Worm (Caenorhabditis elegans) whole organism, early embryonic: ENCODE measurements around the gene nhr-207.

ENCODE experiments used
- B0310.2 ChIP-seq: sonication (generic microtip); optimal IDR thresholded peaks from 2 replicates; lab custom pipeline; 2016; ENCODE audit warnings: mild to moderate bottlenecking, missing genetic modification characterization, missing compliant biosample characterization
- F13C5.2 ChIP-seq: sonication (generic microtip); optimal IDR thresholded peaks from 2 replicates; lab custom pipeline; 2017; ENCODE audit warnings: mild to moderate bottlenecking, missing genetic modification characterization, inconsistent platforms, missing compliant biosample characterization
- aly-1 ChIP-seq: sonication (generic microtip); optimal IDR thresholded peaks from 2 replicates; lab custom pipeline; 2016; ENCODE audit warnings: missing genetic modification characterization, missing compliant biosample characterization
- ama-1 ChIP-seq: fragments of 150-350 bp; optimal IDR thresholded peaks from 2 replicates; lab custom pipeline; 2014
- ceh-13 ChIP-seq: fragments of 200-800 bp; sonication (Bioruptor generic); optimal IDR thresholded peaks from 2 replicates; lab custom pipeline; 2018; ENCODE audit warnings: mild to moderate bottlenecking, missing genetic modification characterization, missing compliant biosample characterization
- ceh-36 ChIP-seq: sonication (generic microtip); optimal IDR thresholded peaks from 2 replicates; lab custom pipeline; 2016; ENCODE audit warnings: missing genetic modification characterization, inconsistent platforms, missing compliant biosample characterization
- ets-7 ChIP-seq: sonication (generic microtip); optimal IDR thresholded peaks from 2 replicates; lab custom pipeline; 2016; ENCODE audit warnings: missing genotype, missing genetic modification characterization, missing compliant biosample characterization
- flt-1 ChIP-seq: fragments of 200-800 bp; sonication (Bioruptor generic); IDR thresholded peaks from 2 replicates; pipeline ENCODE4 v1.3.6; 2022; ENCODE audit warnings: missing genetic modification characterization, missing compliant biosample characterization
- hmbx-1 ChIP-seq: sonication (generic microtip); optimal IDR thresholded peaks from 2 replicates; lab custom pipeline; 2016; ENCODE audit warnings: mild to moderate bottlenecking, missing genetic modification characterization, missing compliant biosample characterization
- hmg-4 ChIP-seq: fragments of 200-800 bp; sonication (Bioruptor generic); optimal IDR thresholded peaks from 2 replicates; lab custom pipeline; 2018; ENCODE audit warnings: mild to moderate bottlenecking, missing genetic modification characterization, missing compliant biosample characterization
- hnd-1 ChIP-seq: sonication (generic microtip); optimal IDR thresholded peaks from 2 replicates; lab custom pipeline; 2016; ENCODE audit warnings: missing genetic modification characterization, missing compliant biosample characterization
- pes-1 ChIP-seq: fragments of 200-800 bp; sonication (Bioruptor generic); IDR thresholded peaks from 2 replicates; pipeline ENCODE4 v1.3.6; 2022; ENCODE audit warnings: missing genetic modification reagents, missing genetic modification characterization, missing compliant biosample characterization
- scrt-1 ChIP-seq: fragments of 200-800 bp; sonication (Bioruptor generic); IDR thresholded peaks from 2 replicates; pipeline ENCODE4 v1.3.6; 2022; ENCODE audit warnings: missing genetic modification characterization, missing compliant biosample characterization
- sea-1 ChIP-seq: fragments of 200-800 bp; sonication (Bioruptor generic); conservative IDR thresholded peaks from 2 replicates; pipeline ENCODE4 v1.3.6; 2022; ENCODE audit warnings: missing genetic modification characterization, missing compliant biosample characterization
- tbx-11 ChIP-seq: fragments of 200-800 bp; sonication (Bioruptor generic); IDR thresholded peaks from 2 replicates; pipeline ENCODE4 v1.3.6; 2022; ENCODE audit warnings: missing genetic modification characterization, missing compliant biosample characterization
- tbx-37 ChIP-seq: fragments of 200-800 bp; sonication (Bioruptor generic); conservative IDR thresholded peaks from 2 replicates; pipeline ENCODE4 v1.3.6; 2022; ENCODE audit warnings: missing genetic modification reagents, missing genetic modification characterization, missing compliant biosample characterization
- tra-4 ChIP-seq: sonication (generic microtip); optimal IDR thresholded peaks from 2 replicates; lab custom pipeline; 2017; ENCODE audit warnings: missing genetic modification characterization, missing compliant biosample characterization

The nhr-207 gene

ce11 chrV:12068437-12068836, 27.5 kb upstream of the nhr-207 start, which contains the start of gene kmo-2:
Gene kmo-2 (minus strand): TSS chrV:12068537.
- no peak for TF ChIP-seq scrt-1
- TF ChIP-seq tbx-11 = no peak
- no peak for TF ChIP-seq F13C5.2
- TF ChIP-seq hmg-4 (GFP tag; lab: Kevin White, UChicago) = no peak
- TF ChIP-seq aly-1 (tag; lab: Kevin White, UChicago) = no peak
- no peak for TF ChIP-seq tbx-37 (GFP tag; lab: Robert Waterston, UW)
- no peak for TF ChIP-seq ama-1 (lab: Kevin White, UChicago)

ce11 chrV:12070419-12070818, 25.5 kb upstream of the nhr-207 start, which contains the start of gene kmo-1:
Gene kmo-1 (minus strand): TSS chrV:12070519.
- no peak for TF ChIP-seq ama-1 (lab: Kevin White, UChicago)

ce11 chrV:12071483-12071882, 24.5 kb upstream of the nhr-207 start:
- no peak for TF ChIP-seq aly-1 (tag; lab: Kevin White, UChicago)
- no peak for TF ChIP-seq F13C5.2
- no peak for TF ChIP-seq tbx-11
- no peak for TF ChIP-seq pes-1 (GFP tag; lab: Robert Waterston, UW)
- TF ChIP-seq hnd-1 (tag; lab: Kevin White, UChicago) = no peak
- no peak for TF ChIP-seq tra-4 (tag; lab: Kevin White, UChicago)
- no peak for TF ChIP-seq B0310.2 (tag; lab: Kevin White, UChicago)
- no peak for TF ChIP-seq ama-1 (lab: Kevin White, UChicago)
- no peak for TF ChIP-seq ets-7 (tag; lab: Kevin White, UChicago)
- TF ChIP-seq scrt-1 = no peak
- no peak for TF ChIP-seq tbx-37 (GFP tag; lab: Robert Waterston, UW)
- TF ChIP-seq flt-1 (GFP tag; lab: Robert Waterston, UW) = no peak
- TF ChIP-seq ceh-36 = no peak
- TF ChIP-seq hmg-4 (GFP tag; lab: Kevin White, UChicago) = no peak
- TF ChIP-seq hmbx-1 (tag; lab: Kevin White, UChicago) = no peak
- TF ChIP-seq sea-1 (GFP tag; lab: Robert Waterston, UW) = no peak
- TF ChIP-seq ceh-13 (GFP tag; lab: Kevin White, UChicago) = no peak

ce11 chrV:12074886-12075285, 21.1 kb upstream of the nhr-207 start, which contains the start of gene R07B7.6:
Gene R07B7.6 (minus strand): TSS chrV:12074986.
- TF ChIP-seq hmg-4 (GFP tag; lab: Kevin White, UChicago) (no peak), ceh-36 (no peak), tra-4 (tag; lab: Kevin White, UChicago) (no peak), flt-1 (GFP tag; lab: Robert Waterston, UW) (no peak), ets-7 (tag; lab: Kevin White, UChicago) (no peak), F13C5.2 (no peak), B0310.2 (tag; lab: Kevin White, UChicago) (no peak), hnd-1 (tag; lab: Kevin White, UChicago) (no peak), hmbx-1 (tag; lab: Kevin White, UChicago) (no peak)

ce11 chrV:12075983-12076382, 20.0 kb upstream of the nhr-207 start:
- TF ChIP-seq aly-1 (tag; lab: Kevin White, UChicago) (no peak), hnd-1 (tag; lab: Kevin White, UChicago) (no peak), tbx-11 (no peak), flt-1 (GFP tag; lab: Robert Waterston, UW) (no peak), hmg-4 (GFP tag; lab: Kevin White, UChicago) (no peak), F13C5.2 (no peak), ets-7 (tag; lab: Kevin White, UChicago) (no peak), tbx-37 (GFP tag; lab: Robert Waterston, UW) (no peak), pes-1 (GFP tag; lab: Robert Waterston, UW) (no peak), ceh-13 (GFP tag; lab: Kevin White, UChicago) (no peak), hmbx-1 (tag; lab: Kevin White, UChicago) (no peak), scrt-1 (no peak), sea-1 (GFP tag; lab: Robert Waterston, UW) (no peak), ceh-36 (no peak), ama-1 (lab: Kevin White, UChicago) (no peak), tra-4 (tag; lab: Kevin White, UChicago) (no peak), B0310.2 (tag; lab: Kevin White, UChicago) (no peak)

- TF ChIP-seq hmg-4 (GFP tag; lab: Kevin White, UChicago) = no peak
- no peak for TF ChIP-seq hmbx-1 (tag; lab: Kevin White, UChicago)
- no peak for TF ChIP-seq B0310.2 (tag; lab: Kevin White, UChicago)
- no peak for TF ChIP-seq F13C5.2
- TF ChIP-seq ceh-13 (GFP tag; lab: Kevin White, UChicago) = no peak
- TF ChIP-seq sea-1 (GFP tag; lab: Robert Waterston, UW) = no peak
- no peak for TF ChIP-seq tbx-11
- no peak for TF ChIP-seq flt-1 (GFP tag; lab: Robert Waterston, UW)
- no peak for TF ChIP-seq tra-4 (tag; lab: Kevin White, UChicago)
- no peak for TF ChIP-seq pes-1 (GFP tag; lab: Robert Waterston, UW)
- no peak for TF ChIP-seq ceh-36
- no peak for TF ChIP-seq ama-1 (lab: Kevin White, UChicago)
- no peak for TF ChIP-seq ets-7 (tag; lab: Kevin White, UChicago)
- no peak for TF ChIP-seq scrt-1
- TF ChIP-seq hnd-1 (tag; lab: Kevin White, UChicago) = no peak
- TF ChIP-seq tbx-37 (GFP tag; lab: Robert Waterston, UW) = no peak
- TF ChIP-seq aly-1 (tag; lab: Kevin White, UChicago) = no peak
Measured at ce11 chrV:12080274-12080673, 15.7 kb upstream of the nhr-207 start, which contains the start of gene R07B7.9. Gene R07B7.9 (minus strand): TSS chrV:12080374.

- no peak for TF ChIP-seq ets-7 (tag; lab: Kevin White, UChicago)
- TF ChIP-seq tbx-11 = no peak
- TF ChIP-seq tra-4 (tag; lab: Kevin White, UChicago) = no peak
- no peak for TF ChIP-seq scrt-1
- no peak for TF ChIP-seq F13C5.2
- TF ChIP-seq hmg-4 (GFP tag; lab: Kevin White, UChicago) = no peak
- TF ChIP-seq tbx-37 (GFP tag; lab: Robert Waterston, UW) = no peak
- TF ChIP-seq B0310.2 (tag; lab: Kevin White, UChicago) = no peak
- TF ChIP-seq flt-1 (GFP tag; lab: Robert Waterston, UW) = no peak
- TF ChIP-seq hmbx-1 (tag; lab: Kevin White, UChicago) = no peak
- no peak for TF ChIP-seq sea-1 (GFP tag; lab: Robert Waterston, UW)
- TF ChIP-seq ceh-36 = no peak
- no peak for TF ChIP-seq ama-1 (lab: Kevin White, UChicago)
- TF ChIP-seq ceh-13 (GFP tag; lab: Kevin White, UChicago) = no peak
Measured at ce11 chrV:12082932-12083331, 13.0 kb upstream of the nhr-207 start, which contains the start of gene R07B7.10. Gene R07B7.10 (plus strand): TSS chrV:12083216.
